Worm (Caenorhabditis elegans): ENCODE measurements around the gene hrg-10.

DNA sequence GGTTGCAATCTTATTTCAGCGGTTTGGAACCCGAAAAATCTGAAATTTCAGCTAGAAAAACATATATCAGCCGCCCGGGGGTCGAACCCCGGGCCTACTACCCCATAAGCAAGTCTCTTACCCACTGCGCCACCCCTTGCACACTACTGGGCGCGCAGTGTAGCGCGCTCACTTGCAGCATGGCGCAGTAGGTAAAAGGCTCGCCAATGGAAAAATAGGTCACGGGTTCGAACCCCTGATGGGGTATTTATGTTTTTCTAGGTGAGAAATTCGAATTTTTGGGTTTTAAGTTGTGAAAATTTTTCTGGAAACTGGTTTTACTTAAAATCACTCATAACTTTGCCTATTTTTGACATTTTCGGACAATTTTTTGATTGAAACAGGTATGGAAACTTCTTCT is 44.6 kb downstream of the hrg-10 start:
- no peak for TF ChIP-seq elt-3 (tag; optimal IDR thresholded peaks at IDR 0.05)
- TF ChIP-seq ama-1 (optimal IDR thresholded peaks at IDR 0.05) = no peak
- no peak for TF ChIP-seq fkh-10 (GFP tag; optimal IDR thresholded peaks at IDR 0.05)

Measured in whole organism, L3 larva.